Fruit fly (Drosophila melanogaster) whole organism, embryonic: ENCODE results near the gene CG7550.

Source experiments
- Atf6 ChIP-seq: fragments of 200-800 bp; sonication (Bioruptor generic); IDR thresholded peaks from 2 replicates; pipeline ENCODE4 v1.3.6; 2022; ENCODE audit warnings: missing biosample characterization, missing genetic modification characterization
- Blimp-1 ChIP-seq: fragments of 200-800 bp; sonication (Bioruptor generic); optimal IDR thresholded peaks from 3 replicates; lab custom pipeline; 2018; ENCODE audit warnings: missing biosample characterization, missing genetic modification characterization, mild to moderate bottlenecking, moderate library complexity, missing genetic modification reagents
- CG10565 ChIP-seq: fragments of 200-800 bp; sonication (Bioruptor generic); optimal IDR thresholded peaks from 3 replicates; lab custom pipeline; 2016; ENCODE audit warnings: missing biosample characterization, mild to moderate bottlenecking, missing genetic modification characterization
- CG11247 ChIP-seq: fragments of 200-800 bp; sonication (Bioruptor generic); IDR thresholded peaks from 2 replicates; pipeline ENCODE4 v1.3.6; 2022; ENCODE audit warnings: missing biosample characterization, missing genetic modification characterization
- CG13287 ChIP-seq: fragments of 200-800 bp; sonication (Bioruptor generic); IDR thresholded peaks from 2 replicates; pipeline ENCODE4 v1.3.6; 2022; ENCODE audit warnings: missing biosample characterization, missing genetic modification characterization; ENCODE audit not compliant: partially characterized antibody
- CG13624 ChIP-seq: fragments of 200-800 bp; sonication (Bioruptor generic); optimal IDR thresholded peaks from 2 replicates; lab custom pipeline; 2016; ENCODE audit warnings: missing biosample characterization, missing genetic modification characterization
- CG15514 ChIP-seq: fragments of 200-800 bp; sonication (Bioruptor generic); optimal IDR thresholded peaks from 3 replicates; lab custom pipeline; 2017; ENCODE audit warnings: missing biosample characterization, missing genetic modification characterization, mild to moderate bottlenecking, moderate library complexity, missing genetic modification reagents
- CG1647 ChIP-seq: fragments of 200-800 bp; sonication (Bioruptor generic); optimal IDR thresholded peaks from 3 replicates; lab custom pipeline; 2016; ENCODE audit warnings: missing biosample characterization, missing genetic modification characterization
- CG17328 ChIP-seq: fragments of 200-800 bp; sonication (Bioruptor generic); IDR thresholded peaks from 2 replicates; pipeline ENCODE4 v1.3.6; 2022; ENCODE audit warnings: missing biosample characterization, missing genetic modification characterization
- CG18011 ChIP-seq: fragments of 200-800 bp; sonication (Bioruptor generic); optimal IDR thresholded peaks from 2 replicates; lab custom pipeline; 2017; ENCODE audit warnings: missing biosample characterization, missing genetic modification characterization, mild to moderate bottlenecking, moderate library complexity, missing genotype
- CG18476 ChIP-seq: fragments of 200-800 bp; sonication (Bioruptor generic); optimal IDR thresholded peaks from 2 replicates; lab custom pipeline; 2016; ENCODE audit warnings: missing biosample characterization, mild to moderate bottlenecking, missing genetic modification characterization
- CG2129 ChIP-seq: fragments of 200-800 bp; sonication (Bioruptor generic); IDR thresholded peaks from 2 replicates; pipeline ENCODE4 v1.3.6; 2022; ENCODE audit warnings: missing biosample characterization, missing genetic modification characterization; ENCODE audit not compliant: partially characterized antibody
- CG30020 ChIP-seq: fragments of 200-800 bp; optimal IDR thresholded peaks from 2 replicates; lab custom pipeline; 2019; ENCODE audit warnings: missing biosample characterization, mild to moderate bottlenecking, missing genetic modification characterization, moderate library complexity
- CG30431 ChIP-seq: fragments of 200-800 bp; sonication (Bioruptor generic); optimal IDR thresholded peaks from 2 replicates; lab custom pipeline; 2017; ENCODE audit warnings: missing biosample characterization, missing genetic modification characterization
- CG32772 ChIP-seq: fragments of 200-800 bp; sonication (Bioruptor generic); IDR thresholded peaks from 2 replicates; pipeline ENCODE4 v1.3.6; 2022; ENCODE audit warnings: missing biosample characterization, missing genetic modification characterization
- CG3407 ChIP-seq: fragments of 200-800 bp; sonication (Bioruptor generic); optimal IDR thresholded peaks from 2 replicates; lab custom pipeline; 2018; ENCODE audit warnings: missing biosample characterization, mild to moderate bottlenecking, missing genetic modification characterization
- CG34422 ChIP-seq: fragments of 200-800 bp; sonication (Bioruptor generic); IDR thresholded peaks from 3 replicates; pipeline ENCODE4 v1.3.6; 2022; ENCODE audit warnings: missing biosample characterization, missing genetic modification characterization
- CG3726 ChIP-seq: fragments of 200-800 bp; sonication (Bioruptor generic); IDR thresholded peaks from 3 replicates; pipeline ENCODE4, ENCODE4 v1.3.6; 2022; ENCODE audit warnings: missing biosample characterization, missing genetic modification characterization
- CG43689 ChIP-seq: fragments of 200-800 bp; sonication (Bioruptor generic); IDR thresholded peaks from 2 replicates; pipeline ENCODE4 v1.3.6; 2022; ENCODE audit warnings: missing biosample characterization, missing genetic modification characterization
- CG7271 ChIP-seq: fragments of 200-800 bp; sonication (Bioruptor generic); optimal IDR thresholded peaks from 2 replicates; lab custom pipeline; 2018; ENCODE audit warnings: missing biosample characterization, mild to moderate bottlenecking, missing genetic modification characterization, moderate library complexity
- CG7786 ChIP-seq: fragments of 200-800 bp; sonication (Bioruptor generic); optimal IDR thresholded peaks from 2 replicates; lab custom pipeline; 2016; ENCODE audit warnings: missing biosample characterization, missing genetic modification characterization
- CG7987 ChIP-seq: fragments of 200-800 bp; sonication (Bioruptor generic); optimal IDR thresholded peaks from 2 replicates; lab custom pipeline; 2018; ENCODE audit warnings: missing biosample characterization, mild to moderate bottlenecking, missing genetic modification characterization, moderate library complexity
- CG9215 ChIP-seq: fragments of 200-800 bp; sonication (Bioruptor generic); IDR thresholded peaks from 2 replicates; pipeline ENCODE4 v1.3.6; 2022; ENCODE audit warnings: missing biosample characterization, missing genetic modification characterization
- CG9797 ChIP-seq: fragments of 200-800 bp; sonication (Bioruptor generic); optimal IDR thresholded peaks from 3 replicates; lab custom pipeline; 2018; ENCODE audit warnings: missing biosample characterization, mild to moderate bottlenecking, missing genetic modification characterization
- CG9876 ChIP-seq: fragments of 200-800 bp; sonication (Bioruptor generic); optimal IDR thresholded peaks from 2 replicates; lab custom pipeline; 2016; ENCODE audit warnings: missing biosample characterization, missing genetic modification characterization
- Camta ChIP-seq: fragments of 200-800 bp; sonication (Bioruptor generic); optimal IDR thresholded peaks from 2 replicates; lab custom pipeline; 2016; ENCODE audit warnings: missing biosample characterization, missing genetic modification characterization
- Dad ChIP-seq: fragments of 200-800 bp; sonication (Bioruptor generic); optimal IDR thresholded peaks from 3 replicates; lab custom pipeline; 2016; ENCODE audit warnings: missing biosample characterization, missing genetic modification characterization
- Dp ChIP-seq: fragments of 200-800 bp; sonication (Bioruptor generic); optimal IDR thresholded peaks from 2 replicates; lab custom pipeline; 2018; ENCODE audit warnings: missing biosample characterization, mild to moderate bottlenecking, missing genetic modification characterization, moderate library complexity
- Ets97D ChIP-seq: fragments of 200-800 bp; sonication (Bioruptor generic); optimal IDR thresholded peaks from 3 replicates; lab custom pipeline; 2016; ENCODE audit warnings: missing biosample characterization, missing genetic modification characterization
- Gsc ChIP-seq: fragments of 200-800 bp; sonication (Bioruptor generic); IDR thresholded peaks from 2 replicates; pipeline ENCODE4 v1.3.6; 2022; ENCODE audit warnings: missing biosample characterization, missing genetic modification characterization
- HmgD ChIP-seq: fragments of 200-800 bp; sonication (Bioruptor generic); optimal IDR thresholded peaks from 3 replicates; lab custom pipeline; 2016; ENCODE audit warnings: missing biosample characterization, missing genetic modification characterization
- Hr39 ChIP-seq: fragments of >200 bp; optimal IDR thresholded peaks from 2 replicates; lab custom pipeline; 2017
- Rfx ChIP-seq: fragments of 200-800 bp; sonication (Bioruptor generic); IDR thresholded peaks from 2 replicates; pipeline ENCODE4 v1.3.6; 2022; ENCODE audit warnings: missing biosample characterization, missing genetic modification characterization
- TFAM ChIP-seq: fragments of 200-800 bp; sonication (Bioruptor generic); optimal IDR thresholded peaks from 2 replicates; lab custom pipeline; 2017; ENCODE audit warnings: missing biosample characterization, missing genetic modification characterization, inconsistent platforms
- al ChIP-seq: fragments of 200-800 bp; sonication (Bioruptor generic); IDR thresholded peaks from 2 replicates; pipeline ENCODE4 v1.3.6; 2022; ENCODE audit warnings: missing biosample characterization, missing genetic modification characterization
- br ChIP-seq: fragments of >200 bp; optimal IDR thresholded peaks from 2 replicates; lab custom pipeline; 2017
- chinmo ChIP-seq: fragments of 200-800 bp; sonication (Bioruptor generic); IDR thresholded peaks from 4 replicates; pipeline ENCODE4 v1.3.6; 2022; ENCODE audit warnings: missing biosample characterization, missing genetic modification characterization; ENCODE audit not compliant: partially characterized antibody
- fu2 ChIP-seq: fragments of 200-800 bp; sonication (Bioruptor generic); optimal IDR thresholded peaks from 2 replicates; lab custom pipeline; 2016; ENCODE audit warnings: missing biosample characterization, missing genetic modification characterization
- gce ChIP-seq: fragments of 200-800 bp; sonication (Bioruptor generic); IDR thresholded peaks from 3 replicates; pipeline ENCODE4 v1.3.6; 2022; ENCODE audit warnings: missing biosample characterization, missing genetic modification characterization
- hth ChIP-seq: fragments of >200 bp; optimal IDR thresholded peaks from 2 replicates; lab custom pipeline; 2017; ENCODE audit warnings: inconsistent platforms
- kay ChIP-seq: fragments of 200-800 bp; sonication (Bioruptor generic); optimal IDR thresholded peaks from 2 replicates; lab custom pipeline; 2016; ENCODE audit warnings: missing biosample characterization, missing genetic modification characterization
- lbe ChIP-seq: fragments of 200-800 bp; sonication (Bioruptor generic); optimal IDR thresholded peaks from 2 replicates; lab custom pipeline; 2016; ENCODE audit warnings: missing biosample characterization, mild to moderate bottlenecking, missing genetic modification characterization
- lmd ChIP-seq: fragments of 200-800 bp; sonication (Bioruptor generic); IDR thresholded peaks from 2 replicates; pipeline ENCODE4 v1.3.6; 2022; ENCODE audit warnings: missing biosample characterization, missing genetic modification characterization
- nerfin-2 ChIP-seq: fragments of 200-800 bp; sonication (Bioruptor generic); IDR thresholded peaks from 2 replicates; pipeline ENCODE4 v1.3.6; 2022; ENCODE audit warnings: missing biosample characterization, missing genetic modification characterization; ENCODE audit not compliant: partially characterized antibody
- onecut ChIP-seq: fragments of 200-800 bp; sonication (Bioruptor generic); IDR thresholded peaks from 2 replicates; pipeline ENCODE4 v1.3.6; 2022; ENCODE audit warnings: missing biosample characterization, missing genetic modification characterization
- pan ChIP-seq, 4 experiments: fragments of >200 bp in 3 of 4; fragments of 200-800 bp in 1 of 4; sonication (Bioruptor generic) in 1 of 4; optimal IDR thresholded peaks in 3 of 4; IDR thresholded peaks in 1 of 4; 2 replicates each; pipeline versions ENCODE4 v1.3.6 to Lab custom; 2017 to 2022; ENCODE audit warnings: missing biosample characterization in 2 of 4, missing genetic modification characterization in 2 of 4, mixed read lengths in 1 of 4
- pzg ChIP-seq: fragments of 200-800 bp; sonication (Bioruptor generic); optimal IDR thresholded peaks from 3 replicates; lab custom pipeline; 2018; ENCODE audit warnings: missing biosample characterization, mild to moderate bottlenecking, missing genetic modification characterization, moderate library complexity
- ro ChIP-seq: fragments of 200-800 bp; sonication (Bioruptor generic); IDR thresholded peaks from 2 replicates; pipeline ENCODE4 v1.3.6; 2022; ENCODE audit warnings: missing biosample characterization, missing genetic modification characterization
- sens-2 ChIP-seq: fragments of 200-800 bp; sonication (Bioruptor generic); IDR thresholded peaks from 2 replicates; pipeline ENCODE4 v1.3.6; 2022; ENCODE audit warnings: missing biosample characterization, missing genetic modification characterization
- trh ChIP-seq: fragments of 200-800 bp; sonication (Bioruptor generic); optimal IDR thresholded peaks from 2 replicates; lab custom pipeline; 2016; ENCODE audit warnings: missing biosample characterization, missing genetic modification characterization
- vnd ChIP-seq: fragments of 200-800 bp; sonication (Bioruptor generic); IDR thresholded peaks from 3 replicates; pipeline ENCODE4 v1.3.6; 2022; ENCODE audit warnings: missing biosample characterization, missing genetic modification characterization; ENCODE audit not compliant: partially characterized antibody

The CG7550 gene

dm6 chr3L:8137448-8137906 lies 13.1 kb upstream of the CG7550 start, which contains the start of the genes Setx and mus301 (continued):
- TF ChIP-seq Ets97D (GFP tag; lab: Kevin White, UChicago) (peak; percentile 93), CG9215 (GFP tag; lab: Robert Waterston, UW) (peak; percentile 80), vnd (GFP tag; lab: Robert Waterston, UW) (no peak), CG15514 (GFP tag; lab: Kevin White, UChicago) (peak; percentile 86), chinmo (GFP tag; lab: Robert Waterston, UW) (no peak), Atf6 (GFP tag; lab: Robert Waterston, UW) (peak; percentile 68), CG10565 (GFP tag; lab: Kevin White, UChicago) (peak; percentile 48), CG17328 (GFP tag; lab: Robert Waterston, UW) (peak; percentile 63), CG7271 (tag; lab: Kevin White, UChicago) (peak; percentile 2), CG30431 (peak; percentile 29), kay (GFP tag; lab: Kevin White, UChicago) (peak; percentile 65), hth (lab: Kevin White, UChicago) (no peak), CG13287 (GFP tag; lab: Robert Waterston, UW) (peak; percentile 49), pzg (GFP tag; lab: Kevin White, UChicago) (peak; percentile 90), Rfx (GFP tag; lab: Robert Waterston, UW) (peak; percentile 89), CG18011 (GFP tag; lab: Kevin White, UChicago) (peak; percentile 76), CG34422 (GFP tag; lab: Robert Waterston, UW) (peak; percentile 63; the same call in 2 of the 3 replicates), CG9797 (peak; percentile 76), Dad (peak; percentile 80), CG32772 (GFP tag; lab: Robert Waterston, UW) (peak; percentile 66), CG30020 (no peak), HmgD (peak; percentile 88), sens-2 (GFP tag; lab: Robert Waterston, UW) (no peak; the same call in 1 of the 2 replicates), gce (GFP tag; lab: Robert Waterston, UW) (no peak), nerfin-2 (GFP tag; lab: Robert Waterston, UW) (no peak), CG18476 (GFP tag; lab: Kevin White, UChicago) (peak; percentile 82), CG3407 (peak; percentile 59), br (no peak), CG1647 (GFP tag; lab: Kevin White, UChicago) (peak; percentile 89), Blimp-1 (GFP tag; lab: Kevin White, UChicago) (no peak), CG3726 (GFP tag; lab: Robert Waterston, UW) (no peak), CG43689 (GFP tag; lab: Robert Waterston, UW) (no peak), al (GFP tag; lab: Robert Waterston, UW) (peak; percentile 60), CG7786 (peak; percentile 83), Dp (GFP tag; lab: Kevin White, UChicago) (peak; percentile 85), CG13624 (GFP tag; lab: Kevin White, UChicago) (peak; percentile 91), CG9876 (GFP tag; lab: Kevin White, UChicago) (peak; percentile 81), CG7987 (GFP tag; lab: Kevin White, UChicago) (peak; percentile 61), Gsc (GFP tag; lab: Robert Waterston, UW) (0 out of 2 replicates have a peak, but pooled peaks have one; percentile 27), lbe (GFP tag; lab: Kevin White, UChicago) (peak; percentile 84), fu2 (GFP tag; lab: Kevin White, UChicago) (peak; percentile 82), CG11247 (GFP tag; lab: Robert Waterston, UW) (peak; percentile 67), onecut (no peak; the same call in 1 of the 2 replicates), ro (0 out of 2 replicates have a peak, but pooled peaks have one; percentile 40), Camta (GFP tag; lab: Kevin White, UChicago) (peak; percentile 84), TFAM (GFP tag; lab: Kevin White, UChicago) (no peak), CG2129 (GFP tag; lab: Robert Waterston, UW) (no peak), pan (optimal IDR thresholded peaks at IDR 0.05; lab: Kevin White, UChicago) (no peak), pan (GFP tag; optimal IDR thresholded peaks at IDR 0.05 in 1 of 2, IDR thresholded peaks at IDR 0.05 in 1 of 2) (peak in 1 of 2 experiments; percentile 61), lmd (GFP tag; lab: Robert Waterston, UW) (peak; percentile 74), trh (GFP tag; lab: Kevin White, UChicago) (peak; percentile 69), Hr39 (no peak)
